Worm (Caenorhabditis elegans): Measurements from ENCODE around the gene ttr-18.

DNA sequence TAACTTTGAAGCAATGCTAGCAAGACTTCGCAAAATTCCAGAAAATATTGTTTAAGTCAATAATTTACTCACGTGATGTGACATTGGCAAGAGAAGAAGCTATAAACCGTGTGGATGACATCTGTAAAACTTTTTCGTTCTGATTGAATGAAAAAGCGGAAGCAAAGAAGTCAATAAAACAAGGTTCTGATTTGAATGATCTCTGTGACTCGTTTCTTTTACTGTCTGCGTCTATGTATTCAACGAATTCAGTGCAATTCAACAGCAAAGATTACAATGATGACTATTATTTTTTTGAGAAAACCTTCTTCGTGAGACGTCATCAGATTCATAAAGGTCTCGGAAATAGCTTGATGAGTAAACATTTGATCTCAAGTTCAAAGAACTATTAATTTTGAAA, 6.3 kb upstream of the ttr-18 start, which contains the start of gene hacl-1:
- no peak for TF ChIP-seq ceh-36 (tag; optimal IDR thresholded peaks at IDR 0.05)
- no peak for TF ChIP-seq tra-4 (tag; optimal IDR thresholded peaks at IDR 0.05)
- TF ChIP-seq scrt-1 (GFP tag; IDR thresholded peaks at IDR 0.05) = no peak
- no peak for TF ChIP-seq ets-7 (tag; optimal IDR thresholded peaks at IDR 0.05)
